Worm (Caenorhabditis elegans): ENCODE data around the gene F23D12.10.

DNA sequence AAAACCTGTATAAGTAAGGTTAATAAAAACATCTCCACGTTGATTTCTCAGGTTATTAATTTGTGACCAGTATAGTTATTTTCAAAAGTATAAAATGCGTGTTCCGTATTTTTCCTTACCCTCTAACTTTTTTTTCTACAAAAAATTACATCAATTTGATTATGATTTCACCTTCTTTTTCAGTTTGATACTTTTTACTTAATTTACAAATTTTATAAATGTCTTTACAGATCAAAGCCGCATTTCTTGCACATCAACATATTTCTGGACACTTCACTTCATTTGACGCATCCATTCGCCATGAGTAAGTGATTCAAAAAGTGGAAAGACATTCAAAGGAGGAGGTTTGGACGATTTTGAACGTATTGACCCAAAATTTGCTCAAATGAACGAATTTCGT, 44.9 kb upstream of the F23D12.10 start, which contains the start of gene Y66C5A.2:
- no peak for TF ChIP-seq ets-4 (GFP tag; optimal IDR thresholded peaks at IDR 0.05)
- TF ChIP-seq attf-6 (GFP tag; IDR thresholded peaks at IDR 0.05) = no peak
- TF ChIP-seq sea-2 (GFP tag; IDR thresholded peaks at IDR 0.05) = no peak
- no peak for TF ChIP-seq egl-18 (GFP tag; IDR thresholded peaks at IDR 0.05)
- no peak for TF ChIP-seq nhr-120 (GFP tag; IDR thresholded peaks at IDR 0.05)
- no peak for TF ChIP-seq hlh-12 (tag; optimal IDR thresholded peaks at IDR 0.05)
- TF ChIP-seq him-1 (tag; optimal IDR thresholded peaks at IDR 0.05) = no peak
- TF ChIP-seq egrh-3 (GFP tag; IDR thresholded peaks at IDR 0.05) = no peak
- no peak for TF ChIP-seq rec-8 (tag; optimal IDR thresholded peaks at IDR 0.05)
- TF ChIP-seq ceh-79 (tag; optimal IDR thresholded peaks at IDR 0.05) = no peak

All from whole organism, young adult.